Fruit fly (Drosophila melanogaster) whole organism, prepupa: Measurements from ENCODE around the gene Cpr66Cb.

Experiments used
- Blimp-1 ChIP-seq: fragments of 200-800 bp; sonication (Bioruptor generic); optimal IDR thresholded peaks from 3 replicates; lab custom pipeline; 2017; ENCODE audit warnings: missing biosample characterization, missing genetic modification characterization, mild to moderate bottlenecking, moderate library complexity, missing genetic modification reagents
- CG11294 ChIP-seq: fragments of 200-800 bp; sonication (Bioruptor generic); IDR thresholded peaks from 2 replicates; pipeline ENCODE4 v1.3.6; 2022; ENCODE audit warnings: missing biosample characterization, missing genetic modification characterization
- CG11762 ChIP-seq: fragments of 200-800 bp; sonication (Bioruptor generic); optimal IDR thresholded peaks from 3 replicates; lab custom pipeline; 2016; ENCODE audit warnings: missing biosample characterization, missing genetic modification characterization; ENCODE audit not compliant: insufficient read depth
- CG1621 ChIP-seq: fragments of 200-800 bp; sonication (Bioruptor generic); optimal IDR thresholded peaks from 3 replicates; lab custom pipeline; 2018; ENCODE audit warnings: missing biosample characterization, mild to moderate bottlenecking, missing genetic modification characterization
- CG16779 ChIP-seq: fragments of 200-800 bp; sonication (Bioruptor generic); optimal IDR thresholded peaks from 3 replicates; lab custom pipeline; 2017; ENCODE audit warnings: missing biosample characterization, mild to moderate bottlenecking, missing genetic modification characterization
- CG3032 ChIP-seq: fragments of 200-800 bp; optimal IDR thresholded peaks from 2 replicates; lab custom pipeline; 2019; ENCODE audit warnings: missing biosample characterization, mild to moderate bottlenecking, missing genetic modification characterization, moderate library complexity
- CG31627 ChIP-seq: fragments of 200-800 bp; sonication (Bioruptor generic); optimal IDR thresholded peaks from 3 replicates; lab custom pipeline; 2016; ENCODE audit warnings: missing biosample characterization, missing genetic modification characterization
- CG34406 ChIP-seq: fragments of 200-800 bp; sonication (Bioruptor generic); optimal IDR thresholded peaks from 3 replicates; lab custom pipeline; 2016; ENCODE audit warnings: missing biosample characterization, missing genetic modification characterization
- CG3919 ChIP-seq: fragments of 200-800 bp; sonication (Bioruptor generic); optimal IDR thresholded peaks from 3 replicates; lab custom pipeline; 2016; ENCODE audit warnings: missing biosample characterization, missing genetic modification characterization
- CG4318 ChIP-seq: fragments of 200-800 bp; sonication (Bioruptor generic); optimal IDR thresholded peaks from 3 replicates; lab custom pipeline; 2017; ENCODE audit warnings: missing biosample characterization, mild to moderate bottlenecking, missing genetic modification characterization
- CG6163 ChIP-seq: fragments of 200-800 bp; sonication (Bioruptor generic); IDR thresholded peaks from 3 replicates; pipeline ENCODE4 v1.3.6; 2022; ENCODE audit warnings: missing biosample characterization, missing genetic modification characterization
- CG6276 ChIP-seq: fragments of 200-800 bp; sonication (Bioruptor generic); optimal IDR thresholded peaks from 2 replicates; lab custom pipeline; 2017; ENCODE audit warnings: missing biosample characterization, mild to moderate bottlenecking, missing genetic modification characterization
- CG6808 ChIP-seq: fragments of 200-800 bp; sonication (Bioruptor generic); optimal IDR thresholded peaks from 3 replicates; lab custom pipeline; 2017; ENCODE audit warnings: missing biosample characterization, missing genetic modification characterization, mild to moderate bottlenecking, moderate library complexity, missing genetic modification reagents
- CG6854 ChIP-seq: fragments of 200-800 bp; sonication (Bioruptor generic); optimal IDR thresholded peaks from 2 replicates; lab custom pipeline; 2017; ENCODE audit warnings: missing biosample characterization, mild to moderate bottlenecking, missing genetic modification characterization
- CG7368 ChIP-seq: fragments of 200-800 bp; sonication (Bioruptor generic); optimal IDR thresholded peaks from 3 replicates; lab custom pipeline; 2016; ENCODE audit warnings: missing biosample characterization, missing genetic modification characterization
- CG8119 ChIP-seq: fragments of 200-800 bp; sonication (Bioruptor generic); IDR thresholded peaks from 3 replicates; pipeline ENCODE4 v1.3.6; 2022; ENCODE audit warnings: missing biosample characterization, missing genetic modification characterization
- CG8319 ChIP-seq: fragments of 200-800 bp; sonication (Bioruptor generic); optimal IDR thresholded peaks from 3 replicates; lab custom pipeline; 2016; ENCODE audit warnings: missing biosample characterization, missing genetic modification characterization
- CG8632 ChIP-seq: fragments of 200-800 bp; sonication (Bioruptor generic); optimal IDR thresholded peaks from 3 replicates; lab custom pipeline; 2016; ENCODE audit warnings: missing biosample characterization, missing genetic modification characterization
- CG9139 ChIP-seq: fragments of 200-800 bp; sonication (Bioruptor generic); optimal IDR thresholded peaks from 3 replicates; lab custom pipeline; 2017; ENCODE audit warnings: missing biosample characterization, mild to moderate bottlenecking, missing genetic modification characterization
- Eip75B ChIP-seq: fragments of 200-800 bp; sonication (Bioruptor generic); optimal IDR thresholded peaks from 3 replicates; lab custom pipeline; 2016; ENCODE audit warnings: missing biosample characterization, missing genetic modification characterization
- Eip78C ChIP-seq: fragments of 200-800 bp; sonication (Bioruptor generic); peaks from one replicate; lab custom pipeline; 2016; ENCODE audit warnings: missing biosample characterization, missing genetic modification characterization
- Eip93F ChIP-seq: fragments of 200-800 bp; sonication (Bioruptor generic); optimal IDR thresholded peaks from 2 replicates; lab custom pipeline; 2016; ENCODE audit warnings: missing biosample characterization, mild to moderate bottlenecking, missing genetic modification characterization
- Ets21C ChIP-seq: fragments of 200-800 bp; sonication (Bioruptor generic); optimal IDR thresholded peaks from 3 replicates; lab custom pipeline; 2016; ENCODE audit warnings: missing biosample characterization, missing genetic modification characterization
- Ets96B ChIP-seq: fragments of 200-800 bp; optimal IDR thresholded peaks from 2 replicates; lab custom pipeline; 2019; ENCODE audit warnings: missing biosample characterization, mild to moderate bottlenecking, missing genetic modification characterization, moderate library complexity
- Hr38 ChIP-seq: sonication (Bioruptor generic); optimal IDR thresholded peaks from 2 replicates; lab custom pipeline; 2016; ENCODE audit warnings: missing biosample characterization, missing genetic modification characterization
- Hr39 ChIP-seq: fragments of 200-800 bp; sonication (Bioruptor generic); optimal IDR thresholded peaks from 2 replicates; lab custom pipeline; 2016; ENCODE audit warnings: missing biosample characterization, missing genetic modification characterization
- Hr4 ChIP-seq: fragments of 200-800 bp; sonication (Bioruptor generic); optimal IDR thresholded peaks from 3 replicates; lab custom pipeline; 2016; ENCODE audit warnings: missing biosample characterization, missing genetic modification characterization
- Lpt ChIP-seq: fragments of 200-800 bp; sonication (Bioruptor generic); optimal IDR thresholded peaks from 3 replicates; lab custom pipeline; 2016; ENCODE audit warnings: missing biosample characterization, missing genetic modification characterization
- Met ChIP-seq: fragments of 200-800 bp; sonication (Bioruptor generic); optimal IDR thresholded peaks from 3 replicates; lab custom pipeline; 2016; ENCODE audit warnings: missing biosample characterization, missing genetic modification characterization
- OdsH ChIP-seq: fragments of 200-800 bp; sonication (Bioruptor generic); optimal IDR thresholded peaks from 3 replicates; lab custom pipeline; 2016; ENCODE audit warnings: missing biosample characterization, missing genetic modification characterization
- Sox102F ChIP-seq: fragments of 200-800 bp; sonication (Bioruptor generic); optimal IDR thresholded peaks from 2 replicates; lab custom pipeline; 2016; ENCODE audit warnings: missing biosample characterization, mild to moderate bottlenecking, missing genetic modification characterization
- Sox14 ChIP-seq: fragments of 200-800 bp; sonication (Bioruptor generic); optimal IDR thresholded peaks from 3 replicates; lab custom pipeline; 2016; ENCODE audit warnings: missing biosample characterization, missing genetic modification characterization
- Sox15 ChIP-seq: fragments of 200-800 bp; sonication (Bioruptor generic); optimal IDR thresholded peaks from 3 replicates; lab custom pipeline; 2016; ENCODE audit warnings: missing biosample characterization, missing genetic modification characterization
- achi ChIP-seq: fragments of 200-800 bp; sonication (Bioruptor generic); optimal IDR thresholded peaks from 3 replicates; lab custom pipeline; 2016; ENCODE audit warnings: missing biosample characterization, missing genetic modification characterization
- acj6 ChIP-seq: fragments of 200-800 bp; sonication (Bioruptor generic); optimal IDR thresholded peaks from 3 replicates; lab custom pipeline; 2016; ENCODE audit warnings: missing biosample characterization, missing genetic modification characterization
- cyc ChIP-seq: fragments of 200-800 bp; sonication (Bioruptor generic); optimal IDR thresholded peaks from 3 replicates; lab custom pipeline; 2016; ENCODE audit warnings: missing biosample characterization, missing genetic modification characterization
- dac ChIP-seq: fragments of 200-800 bp; sonication (Bioruptor generic); optimal IDR thresholded peaks from 2 replicates; lab custom pipeline; 2017; ENCODE audit warnings: missing biosample characterization, mild to moderate bottlenecking, missing genetic modification characterization
- dsx ChIP-seq: fragments of 200-800 bp; optimal IDR thresholded peaks from 3 replicates; lab custom pipeline; 2019; ENCODE audit warnings: missing biosample characterization, mild to moderate bottlenecking, missing genetic modification characterization, moderate library complexity; ENCODE audit not compliant: poor library complexity, severe bottlenecking
- eg ChIP-seq: fragments of 200-800 bp; sonication (Bioruptor generic); IDR thresholded peaks from 3 replicates; pipeline ENCODE4 v1.3.6; 2022; ENCODE audit warnings: missing biosample characterization, missing genetic modification characterization
- fd59A ChIP-seq: fragments of 200-800 bp; sonication (Bioruptor generic); optimal IDR thresholded peaks from 2 replicates; lab custom pipeline; 2017; ENCODE audit warnings: missing biosample characterization, mild to moderate bottlenecking, missing genetic modification characterization, missing genetic modification reagents
- fd85E ChIP-seq: fragments of 200-800 bp; sonication (Bioruptor generic); optimal IDR thresholded peaks from 3 replicates; lab custom pipeline; 2016; ENCODE audit warnings: missing biosample characterization, missing genetic modification characterization
- fkh ChIP-seq: fragments of 200-800 bp; sonication (Bioruptor generic); optimal IDR thresholded peaks from 3 replicates; lab custom pipeline; 2017; ENCODE audit warnings: missing biosample characterization, mild to moderate bottlenecking, missing genetic modification characterization, moderate library complexity
- lz ChIP-seq: fragments of 200-800 bp; sonication (Bioruptor generic); optimal IDR thresholded peaks from 3 replicates; lab custom pipeline; 2016; ENCODE audit warnings: missing biosample characterization, missing genetic modification characterization
- net ChIP-seq: fragments of 200-800 bp; sonication (Bioruptor generic); optimal IDR thresholded peaks from 3 replicates; lab custom pipeline; 2016; ENCODE audit warnings: missing biosample characterization, missing genetic modification characterization
- salr ChIP-seq, 2 experiments: fragments of 200-800 bp; sonication (Bioruptor generic); optimal IDR thresholded peaks; 3 replicates each; lab custom pipeline; 2016 to 2018; ENCODE audit warnings: missing biosample characterization in 2 of 2, missing genetic modification characterization in 2 of 2, mild to moderate bottlenecking in 1 of 2
- spab ChIP-seq: fragments of 200-800 bp; sonication (Bioruptor generic); optimal IDR thresholded peaks from 2 replicates; lab custom pipeline; 2017; ENCODE audit warnings: missing biosample characterization, mild to moderate bottlenecking, missing genetic modification characterization, missing genetic modification reagents
- ss ChIP-seq, 2 experiments: fragments of 200-800 bp; sonication (Bioruptor generic); optimal IDR thresholded peaks; 2 replicates in 1 of 2; 3 replicates in 1 of 2; lab custom pipeline; 2017 to 2018; ENCODE audit warnings: mild to moderate bottlenecking in 2 of 2, missing biosample characterization in 2 of 2, missing genetic modification characterization in 2 of 2, moderate library complexity in 1 of 2
- svp ChIP-seq: fragments of 200-800 bp; sonication (Bioruptor generic); peaks from one replicate; lab custom pipeline; 2016; ENCODE audit warnings: missing biosample characterization, missing genetic modification characterization
- vri ChIP-seq: fragments of 200-800 bp; sonication (Bioruptor generic); optimal IDR thresholded peaks from 3 replicates; lab custom pipeline; 2016; ENCODE audit warnings: missing biosample characterization, mild to moderate bottlenecking, missing genetic modification characterization

Cpr66Cb gene

dm6 chr3L:8383968-8384367 lies 47.5 kb downstream of the Cpr66Cb start (continued):
- TF ChIP-seq CG6854 (GFP tag; lab: Kevin White, UChicago) (no peak), Eip75B (GFP tag; lab: Kevin White, UChicago) (no peak), CG6163 (GFP tag; lab: Robert Waterston, UW) (no peak), dsx (GFP tag; lab: Kevin White, UChicago) (no peak), dac (GFP tag; lab: Kevin White, UChicago) (peak; percentile 51), Hr4 (GFP tag; lab: Kevin White, UChicago) (peak; percentile 69), Sox102F (GFP tag; lab: Kevin White, UChicago) (no peak), Eip93F (no peak), Met (GFP tag; lab: Kevin White, UChicago) (no peak)

dm6 chr3L:8385055-8385454 lies 48.6 kb downstream of the Cpr66Cb start:
- TF ChIP-seq Ets21C (GFP tag; lab: Kevin White, UChicago) (peak; percentile 47), CG6163 (GFP tag; lab: Robert Waterston, UW) (peak; percentile 79), Sox102F (GFP tag; lab: Kevin White, UChicago) (peak; percentile 83), CG3919 (GFP tag; lab: Kevin White, UChicago) (peak; percentile 88), ss (GFP tag; optimal IDR thresholded peaks at IDR 0.05; lab: Kevin White, UChicago) (peak in 1 of 2 experiments; percentile 83), fd85E (GFP tag; lab: Kevin White, UChicago) (peak; percentile 57), Blimp-1 (GFP tag; lab: Kevin White, UChicago) (peak; percentile 48), Eip75B (GFP tag; lab: Kevin White, UChicago) (peak; percentile 88), Sox15 (GFP tag; lab: Kevin White, UChicago) (peak; percentile 78), OdsH (GFP tag; lab: Kevin White, UChicago) (peak; percentile 86), CG7368 (GFP tag; lab: Kevin White, UChicago) (peak; percentile 78), CG8119 (peak; percentile 82), salr (GFP tag; optimal IDR thresholded peaks at IDR 0.05; lab: Kevin White, UChicago) (peak; percentile 61 to 87), Ets96B (tag; lab: Kevin White, UChicago) (peak; percentile 68), cyc (GFP tag; lab: Kevin White, UChicago) (peak; percentile 70), CG8632 (GFP tag; lab: Kevin White, UChicago) (peak; percentile 83), Lpt (GFP tag; lab: Kevin White, UChicago) (peak; percentile 70), CG3032 (tag; lab: Kevin White, UChicago) (peak; percentile 79), CG1621 (tag; lab: Kevin White, UChicago) (peak; percentile 66), CG8319 (GFP tag; lab: Kevin White, UChicago) (peak; percentile 69), CG4318 (GFP tag; lab: Kevin White, UChicago) (peak; percentile 82), Sox14 (GFP tag; lab: Kevin White, UChicago) (peak; percentile 86), dsx (GFP tag; lab: Kevin White, UChicago) (peak; percentile 70), CG16779 (tag; lab: Kevin White, UChicago) (peak; percentile 73), CG31627 (peak; percentile 68), Hr38 (GFP tag; lab: Kevin White, UChicago) (no peak), vri (GFP tag; lab: Kevin White, UChicago) (peak; percentile 20), CG9139 (GFP tag; lab: Kevin White, UChicago) (peak; percentile 56), CG6808 (GFP tag; lab: Kevin White, UChicago) (peak; percentile 85), fkh (GFP tag; lab: Kevin White, UChicago) (no peak), dac (GFP tag; lab: Kevin White, UChicago) (peak; percentile 54), spab (peak; percentile 74), CG11294 (GFP tag; lab: Robert Waterston, UW) (peak; percentile 16; the same call in 1 of the 2 replicates), Hr39 (GFP tag; lab: Kevin White, UChicago) (peak; percentile 81), achi (peak; percentile 86), fd59A (peak; percentile 78), CG34406 (peak; percentile 83), svp (GFP tag; lab: Kevin White, UChicago) (peak; percentile 89), lz (GFP tag; lab: Kevin White, UChicago) (peak; percentile 60), CG11762 (peak; percentile 85), CG6276 (GFP tag; lab: Kevin White, UChicago) (peak; percentile 77), net (peak; percentile 87), eg (GFP tag; lab: Robert Waterston, UW) (peak; percentile 60), acj6 (GFP tag; lab: Kevin White, UChicago) (peak; percentile 86), Eip78C (GFP tag; lab: Kevin White, UChicago) (peak; percentile 97)
